Fruit fly (Drosophila melanogaster) whole organism, adult: ENCODE measurements around the gene CG7246.
A peak's percentile ranks its signal among the peaks of the same experiment; 100 is the strongest.

ENCODE experiments used
- CG11617 ChIP-seq: fragments of 200-800 bp; sonication (Bioruptor generic); optimal IDR thresholded peaks from 2 replicates; lab custom pipeline; 2017; ENCODE audit warnings: mild to moderate bottlenecking, missing biosample characterization, missing genetic modification reagents, missing genetic modification characterization
- CG1620 ChIP-seq: fragments of 200-800 bp; sonication (Bioruptor generic); optimal IDR thresholded peaks from 2 replicates; lab custom pipeline; 2016; ENCODE audit warnings: missing biosample characterization, missing genetic modification characterization
- CG7101 ChIP-seq: fragments of 200-800 bp; sonication (Bioruptor generic); optimal IDR thresholded peaks from 2 replicates; lab custom pipeline; 2018; ENCODE audit warnings: missing biosample characterization, mild to moderate bottlenecking, missing genetic modification characterization, moderate library complexity
- kay ChIP-seq: fragments of 200-800 bp; sonication (Bioruptor generic); peaks from one replicate; lab custom pipeline; 2016; ENCODE audit warnings: missing biosample characterization, missing genetic modification characterization, borderline replicate concordance

DNA sequence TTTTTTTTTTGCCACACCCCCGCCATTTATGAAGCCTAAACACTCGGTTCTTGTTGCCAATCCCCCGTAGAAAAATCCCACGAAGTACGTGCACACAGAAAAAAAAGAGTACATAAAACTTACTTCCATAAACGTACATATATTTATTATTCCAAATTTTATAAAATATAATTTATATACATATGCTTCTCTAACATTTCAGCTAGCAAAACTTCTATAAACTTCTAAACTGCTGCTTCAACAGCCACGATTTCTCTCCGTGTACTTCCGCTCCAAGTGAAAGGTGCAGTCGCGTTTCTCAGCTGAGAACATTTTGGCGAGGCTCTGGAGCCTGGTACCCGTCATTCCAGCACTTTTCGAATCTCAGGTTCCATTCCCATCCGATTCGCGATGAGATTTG is 18.2 kb downstream of the CG7246 start:
- TF ChIP-seq kay (GFP tag; lab: Kevin White, UChicago) (no peak), CG7101 (tag; lab: Kevin White, UChicago) (peak; percentile 14), CG1620 (GFP tag; lab: Kevin White, UChicago) (no peak), CG11617 (GFP tag; lab: Kevin White, UChicago) (no peak)
